Fruit fly (Drosophila melanogaster) whole organism, adult: Measurements from ENCODE around the gene Svil.

Experiments
- CG11617 ChIP-seq: fragments of 200-800 bp; sonication (Bioruptor generic); optimal IDR thresholded peaks from 2 replicates; lab custom pipeline; 2017; ENCODE audit warnings: mild to moderate bottlenecking, missing biosample characterization, missing genetic modification reagents, missing genetic modification characterization
- CG5204 ChIP-seq: fragments of 200-800 bp; sonication (Bioruptor generic); optimal IDR thresholded peaks from 2 replicates; lab custom pipeline; 2016; ENCODE audit warnings: missing biosample characterization, missing genetic modification characterization
- Clk ChIP-seq: fragments of 200-800 bp; sonication (Bioruptor generic); optimal IDR thresholded peaks from 2 replicates; lab custom pipeline; 2017; ENCODE audit warnings: missing biosample characterization, missing genetic modification characterization
- Crg-1 ChIP-seq: fragments of 200-800 bp; sonication (Bioruptor generic); optimal IDR thresholded peaks from 2 replicates; lab custom pipeline; 2016; ENCODE audit warnings: missing biosample characterization, missing genetic modification characterization
- Hr96 ChIP-seq: fragments of 200-800 bp; sonication (Bioruptor generic); optimal IDR thresholded peaks from 2 replicates; lab custom pipeline; 2016; ENCODE audit warnings: missing biosample characterization, missing genetic modification characterization
- Mnt ChIP-seq: fragments of 200-800 bp; sonication (Bioruptor generic); optimal IDR thresholded peaks from 2 replicates; lab custom pipeline; 2016; ENCODE audit warnings: missing biosample characterization, mild to moderate bottlenecking, missing genetic modification characterization
- kay ChIP-seq: fragments of 200-800 bp; sonication (Bioruptor generic); peaks from one replicate; lab custom pipeline; 2016; ENCODE audit warnings: missing biosample characterization, missing genetic modification characterization, borderline replicate concordance
- ovo ChIP-seq: fragments of 200-800 bp; sonication (Bioruptor generic); optimal IDR thresholded peaks from 2 replicates; lab custom pipeline; 2016; ENCODE audit warnings: missing biosample characterization, missing genetic modification characterization
- toe ChIP-seq: fragments of 200-800 bp; sonication (Bioruptor generic); optimal IDR thresholded peaks from 2 replicates; lab custom pipeline; 2016; ENCODE audit warnings: missing biosample characterization, missing genetic modification characterization

dm6 chr3L:2499077-2499476, 121.6 kb downstream of the Svil start:
- no peak for TF ChIP-seq CG5204 (GFP tag; lab: Kevin White, UChicago)
- TF ChIP-seq Mnt = no peak
- TF ChIP-seq Crg-1 (GFP tag; lab: Kevin White, UChicago) = no peak
- no peak for TF ChIP-seq ovo (GFP tag; lab: Kevin White, UChicago)
- TF ChIP-seq Clk (GFP tag; lab: Kevin White, UChicago) = no peak
- TF ChIP-seq kay (GFP tag; lab: Kevin White, UChicago) = peak; percentile 90
- no peak for TF ChIP-seq toe
- no peak for TF ChIP-seq CG11617 (GFP tag; lab: Kevin White, UChicago)
- TF ChIP-seq Hr96 (GFP tag; lab: Kevin White, UChicago) = no peak
